Worm (Caenorhabditis elegans) whole organism, L4 larva: Measurements from ENCODE around the gene nhr-195.

ENCODE experiments used
- F49E8.2 ChIP-seq: sonication (generic microtip); optimal IDR thresholded peaks from 2 replicates; lab custom pipeline; 2016; ENCODE audit warnings: missing compliant biosample characterization, mild to moderate bottlenecking, missing genetic modification characterization, borderline replicate concordance
- fos-1 ChIP-seq: fragments of 150-350 bp; optimal IDR thresholded peaks from 2 replicates; lab custom pipeline; 2014; ENCODE audit warnings: missing biosample characterization, missing genetic modification characterization
- mdl-1 ChIP-seq, 2 experiments: fragments of 150-350 bp in 1 of 2; sonication (generic microtip) in 1 of 2; optimal IDR thresholded peaks; 2 replicates each; lab custom pipeline; 2014 to 2017; ENCODE audit warnings: missing biosample characterization in 2 of 2, missing genetic modification characterization in 2 of 2
- mep-1 ChIP-seq: fragments of 150-350 bp; sonication (generic microtip); optimal IDR thresholded peaks from 3 replicates; lab custom pipeline; 2014; ENCODE audit warnings: missing biosample characterization, missing genetic modification characterization
- nhr-28 ChIP-seq: fragments of 150-350 bp; optimal IDR thresholded peaks from 2 replicates; lab custom pipeline; 2014; ENCODE audit warnings: missing biosample characterization, missing genetic modification characterization
- sdz-12 ChIP-seq: fragments of 200-800 bp; sonication (Bioruptor generic); optimal IDR thresholded peaks from 2 replicates; lab custom pipeline; 2018; ENCODE audit warnings: mild to moderate bottlenecking, missing genetic modification characterization, missing compliant biosample characterization
- snpc-4 ChIP-seq: fragments of 150-350 bp; optimal IDR thresholded peaks from 2 replicates; lab custom pipeline; 2014; ENCODE audit warnings: missing biosample characterization, missing genetic modification characterization
- unc-130 ChIP-seq: sonication (generic microtip); optimal IDR thresholded peaks from 2 replicates; lab custom pipeline; 2016; ENCODE audit warnings: missing genetic modification reagents, missing genetic modification characterization, missing compliant biosample characterization
- ztf-11 ChIP-seq: fragments of 150-350 bp; optimal IDR thresholded peaks from 2 replicates; lab custom pipeline; 2014; ENCODE audit warnings: missing biosample characterization, missing genetic modification characterization

DNA sequence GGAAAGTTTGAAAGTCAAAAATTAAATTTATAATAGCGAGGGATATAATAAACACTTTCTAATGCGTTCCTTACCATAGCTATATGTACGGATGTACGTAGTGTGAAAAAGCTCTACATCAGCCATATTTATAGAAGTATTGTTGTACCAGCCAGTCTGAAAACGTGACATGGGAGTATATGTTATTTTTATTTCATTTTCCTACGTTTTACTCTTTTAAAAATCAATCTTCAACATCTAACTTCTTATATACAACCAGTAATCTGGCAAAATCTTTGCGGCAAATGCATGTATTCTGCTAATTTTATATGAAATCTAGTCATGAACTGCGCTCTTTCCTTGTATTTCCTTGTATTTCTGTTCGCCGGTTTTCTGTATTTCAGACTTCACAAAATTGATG, 39.9 kb downstream of the nhr-195 start, which contains the start of gene H14N18.2:
- TF ChIP-seq F49E8.2 (no peak), mep-1 (tag; lab: Kevin White, UChicago) (no peak), sdz-12 (GFP tag; lab: Kevin White, UChicago) (no peak), nhr-28 (no peak), fos-1 (tag; lab: Kevin White, UChicago) (no peak), unc-130 (GFP tag; lab: Kevin White, UChicago) (no peak), snpc-4 (tag; lab: Kevin White, UChicago) (no peak), mdl-1 (tag; optimal IDR thresholded peaks at IDR 0.05; lab: Kevin White, UChicago) (no peak), ztf-11 (tag; lab: Kevin White, UChicago) (no peak)
